Fruit fly (Drosophila melanogaster): ENCODE data around the gene Pp2B-14D.

Pp2B-14D gene

DNA sequence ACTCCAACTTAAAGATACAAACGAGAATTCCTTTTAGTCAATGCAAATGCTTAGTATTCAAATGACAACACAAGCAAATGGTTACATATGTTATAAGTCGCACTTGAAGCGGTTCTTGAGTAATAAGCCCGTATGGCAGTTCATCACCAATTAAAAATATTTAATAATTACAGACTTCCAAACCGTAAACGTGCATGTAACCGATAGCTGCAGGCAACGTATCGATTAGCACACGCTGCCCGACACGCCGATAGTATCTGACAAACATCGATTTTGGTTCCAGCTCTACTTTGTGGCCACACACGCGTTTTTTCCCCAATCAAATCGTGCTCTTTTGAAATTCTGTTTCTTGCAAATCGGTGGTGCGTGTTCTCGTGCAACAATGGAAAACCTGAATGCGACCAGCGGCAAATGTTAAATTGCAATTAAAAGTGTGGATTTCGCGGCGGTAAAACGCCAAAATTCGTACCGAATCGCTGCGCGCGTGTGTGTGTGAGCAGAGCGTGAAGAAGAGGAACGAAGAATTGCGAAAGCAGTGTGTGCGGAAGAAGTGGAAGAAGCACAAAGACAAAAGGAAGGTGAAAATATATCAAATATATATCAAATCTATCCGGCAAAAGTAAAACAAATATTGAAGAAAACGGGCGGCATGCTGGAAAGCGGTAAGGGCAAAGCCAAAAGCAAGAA is 39.3 kb upstream of the Pp2B-14D start, which contains the start of the genes CG9784 and Nup153 (continued):
- TF ChIP-seq CG42726 (GFP tag; IDR thresholded peaks at IDR 0.05; ENCODE audit: partially characterized antibody) (peak; percentile 89), ewg (GFP tag; optimal IDR thresholded peaks at IDR 0.05) (no peak), CG5180 (GFP tag; optimal IDR thresholded peaks at IDR 0.05) (no peak), Spps (tag; optimal IDR thresholded peaks at IDR 0.05) (no peak), CG14860 (GFP tag; IDR thresholded peaks at IDR 0.05; ENCODE audit: partially characterized antibody) (peak; percentile 94), CG4328 (GFP tag; optimal IDR thresholded peaks at IDR 0.05) (no peak), Myb (GFP tag; optimal IDR thresholded peaks at IDR 0.05) (no peak), Hand (GFP tag; optimal IDR thresholded peaks at IDR 0.05) (no peak), lbe (GFP tag; optimal IDR thresholded peaks at IDR 0.05) (no peak), MESR4 (GFP tag; optimal IDR thresholded peaks at IDR 0.05) (peak; percentile 92), Dfd (GFP tag; optimal IDR thresholded peaks at IDR 0.05) (no peak), CG11093 (GFP tag; IDR thresholded peaks at IDR 0.05) (no peak), PHDP (tag; optimal IDR thresholded peaks at IDR 0.05) (no peak), CG32532 (GFP tag; IDR thresholded peaks at IDR 0.05) (peak; percentile 26; the same call in 1 of the 2 replicates), CG15479 (GFP tag; optimal IDR thresholded peaks at IDR 0.05) (peak; percentile 62), cad (GFP tag; optimal IDR thresholded peaks at IDR 0.05) (no peak), Doc3 (GFP tag; IDR thresholded peaks at IDR 0.05; ENCODE audit: partially characterized antibody) (peak; percentile 89), slbo (GFP tag; IDR thresholded peaks at IDR 0.05) (peak; percentile 44; the same call in 1 of the 2 replicates), odd (GFP tag; optimal IDR thresholded peaks at IDR 0.05) (no peak), NFAT (GFP tag; IDR thresholded peaks at IDR 0.05) (peak; percentile 52; the same call in 1 of the 2 replicates), Ets65A (GFP tag) (peak; percentile 41), CHES-1-like (GFP tag; optimal IDR thresholded peaks at IDR 0.05) (no peak), cwo (GFP tag; optimal IDR thresholded peaks at IDR 0.05) (no peak), CG7987 (GFP tag; optimal IDR thresholded peaks at IDR 0.05) (no peak), CG15514 (GFP tag; optimal IDR thresholded peaks at IDR 0.05) (peak; percentile 17), vnd (GFP tag; IDR thresholded peaks at IDR 0.05; ENCODE audit: partially characterized antibody) (peak; percentile 95), CG34422 (GFP tag; IDR thresholded peaks at IDR 0.05) (no peak), HmgD (GFP tag; optimal IDR thresholded peaks at IDR 0.05) (no peak), CG9215 (GFP tag; IDR thresholded peaks at IDR 0.05) (0 out of 2 replicates have a peak, but pooled peaks have one; percentile 30), BEAF-32 (GFP tag; optimal IDR thresholded peaks at IDR 0.05) (peak; percentile 93), CG9932 (GFP tag; IDR thresholded peaks at IDR 0.05) (peak; percentile 75), Ravus (GFP tag; IDR thresholded peaks at IDR 0.05) (no peak), mld (GFP tag; IDR thresholded peaks at IDR 0.05; ENCODE audit: partially characterized antibody) (peak; percentile 93), Rfx (GFP tag; IDR thresholded peaks at IDR 0.05) (peak; percentile 49), sna (GFP tag; IDR thresholded peaks at IDR 0.05; ENCODE audit: partially characterized antibody) (peak; percentile 87), br (optimal IDR thresholded peaks at IDR 0.05) (no peak), Ets97D (GFP tag; optimal IDR thresholded peaks at IDR 0.05) (peak; percentile 7), hbn (GFP tag; IDR thresholded peaks at IDR 0.05; ENCODE audit: partially characterized antibody) (peak; percentile 87), Oli (tag; optimal IDR thresholded peaks at IDR 0.05) (no peak), hb (GFP tag; IDR thresholded peaks at IDR 0.05; ENCODE audit: partially characterized antibody) (peak; percentile 96), Atf-2 (GFP tag; optimal IDR thresholded peaks at IDR 0.05) (no peak), CG12744 (GFP tag; optimal IDR thresholded peaks at IDR 0.05) (no peak), cato (GFP tag; optimal IDR thresholded peaks at IDR 0.05; ENCODE audit: borderline replicate concordance) (no peak), Sry-δ (GFP tag; optimal IDR thresholded peaks at IDR 0.05) (peak; percentile 84), ham (GFP tag; IDR thresholded peaks at IDR 0.05) (no peak), CG4820 (GFP tag; optimal IDR thresholded peaks at IDR 0.05) (no peak), CG15601 (tag; optimal IDR thresholded peaks at IDR 0.05) (no peak), sr (GFP tag; IDR thresholded peaks at IDR 0.05) (no peak), CG11560 (tag; IDR thresholded peaks at IDR 0.05) (no peak)

Measured in whole organism, embryonic.